Worm (Caenorhabditis elegans) whole organism, young adult: Measurements from ENCODE around the gene egl-26.
A peak's percentile ranks its signal among the peaks of the same experiment; 100 is the strongest.

Experiments used
- B0035.1 ChIP-seq: sonication (generic microtip); optimal IDR thresholded peaks from 2 replicates; lab custom pipeline; 2016; ENCODE audit warnings: missing genetic modification characterization, mild to moderate bottlenecking, missing compliant biosample characterization, missing genotype, missing genetic modification reagents
- B0336.3 ChIP-seq: fragments of 200-800 bp; sonication (Bioruptor generic); IDR thresholded peaks from 2 replicates; pipeline ENCODE4 v1.3.6; 2022; ENCODE audit warnings: missing genetic modification characterization, missing compliant biosample characterization
- D2030.7 ChIP-seq: fragments of 200-800 bp; sonication (Bioruptor generic); IDR thresholded peaks from 2 replicates; pipeline ENCODE4 v1.3.6; 2022; ENCODE audit warnings: missing genetic modification reagents, missing genetic modification characterization, missing compliant biosample characterization
- F33H1.4 ChIP-seq: fragments of 200-800 bp; sonication (Bioruptor generic); IDR thresholded peaks from 2 replicates; pipeline ENCODE4 v1.3.6; 2022; ENCODE audit warnings: missing genetic modification reagents, missing genetic modification characterization, missing compliant biosample characterization
- F39B2.1 ChIP-seq: fragments of 200-800 bp; sonication (Bioruptor generic); IDR thresholded peaks from 2 replicates; pipeline ENCODE4 v1.3.6; 2022; ENCODE audit warnings: missing genetic modification reagents, missing genetic modification characterization, missing compliant biosample characterization
- F57C9.4 ChIP-seq: sonication (generic microtip); optimal IDR thresholded peaks from 2 replicates; lab custom pipeline; 2017; ENCODE audit warnings: mild to moderate bottlenecking, missing genetic modification characterization, missing compliant biosample characterization
- K12H6.12 ChIP-seq: fragments of 200-800 bp; sonication (Bioruptor generic); optimal IDR thresholded peaks from 2 replicates; lab custom pipeline; 2018; ENCODE audit warnings: mild to moderate bottlenecking, missing genetic modification characterization, missing compliant biosample characterization
- Y79H2A.3 ChIP-seq: fragments of 200-800 bp; sonication (Bioruptor generic); conservative IDR thresholded peaks from 2 replicates; pipeline ENCODE4 v1.3.6; 2022; ENCODE audit warnings: missing genetic modification reagents, missing genetic modification characterization, missing compliant biosample characterization
- akir-1 ChIP-seq: fragments of 200-800 bp; sonication (Bioruptor generic); optimal IDR thresholded peaks from 2 replicates; lab custom pipeline; 2018; ENCODE audit warnings: mild to moderate bottlenecking, missing genetic modification characterization, moderate library complexity, missing compliant biosample characterization
- attf-5 ChIP-seq: fragments of 200-800 bp; sonication (Bioruptor generic); optimal IDR thresholded peaks from 2 replicates; lab custom pipeline; 2018; ENCODE audit warnings: mild to moderate bottlenecking, missing genetic modification characterization, missing compliant biosample characterization
- cebp-1 ChIP-seq, 2 experiments: fragments of 200-800 bp in 1 of 2; sonication (Bioruptor generic) in 1 of 2; sonication (generic microtip) in 1 of 2; IDR thresholded peaks in 1 of 2; optimal IDR thresholded peaks in 1 of 2; 2 replicates each; pipeline versions ENCODE4 v1.3.6 to Lab custom; 2017 to 2022; ENCODE audit warnings: missing compliant biosample characterization in 2 of 2, missing genetic modification characterization in 2 of 2, mild to moderate bottlenecking in 1 of 2, missing genetic modification reagents in 1 of 2, moderate library complexity in 1 of 2
- ceh-100 ChIP-seq: fragments of 200-800 bp; sonication (Bioruptor generic); IDR thresholded peaks from 2 replicates; pipeline ENCODE4 v1.3.6; 2022; ENCODE audit warnings: missing genetic modification reagents, missing genetic modification characterization, missing compliant biosample characterization
- ceh-27 ChIP-seq: fragments of 200-800 bp; sonication (Bioruptor generic); optimal IDR thresholded peaks from 2 replicates; lab custom pipeline; 2018; ENCODE audit warnings: mild to moderate bottlenecking, missing genetic modification characterization, moderate library complexity, missing compliant biosample characterization
- ceh-91 ChIP-seq: fragments of 200-800 bp; sonication (Bioruptor generic); IDR thresholded peaks from 2 replicates; pipeline ENCODE4 v1.3.6; 2022; ENCODE audit warnings: missing genetic modification reagents, missing genetic modification characterization, missing compliant biosample characterization
- chd-7 ChIP-seq: sonication (generic microtip); optimal IDR thresholded peaks from 2 replicates; lab custom pipeline; 2016; ENCODE audit warnings: mild to moderate bottlenecking, missing genetic modification characterization, moderate library complexity, missing compliant biosample characterization
- dox-1 ChIP-seq: fragments of 200-800 bp; sonication (Bioruptor generic); IDR thresholded peaks from 2 replicates; pipeline ENCODE4 v1.3.6; 2022; ENCODE audit warnings: missing genetic modification reagents, missing genetic modification characterization, missing compliant biosample characterization
- efl-1 ChIP-seq: fragments of 150-350 bp; optimal IDR thresholded peaks from 2 replicates; lab custom pipeline; 2014; ENCODE audit warnings: missing biosample characterization, missing genetic modification reagents, missing genetic modification characterization
- egl-18 ChIP-seq: fragments of 200-800 bp; sonication (Bioruptor generic); IDR thresholded peaks from 2 replicates; pipeline ENCODE4 v1.3.6; 2022; ENCODE audit warnings: missing genetic modification reagents, missing genetic modification characterization, missing compliant biosample characterization
- ets-4 ChIP-seq: fragments of 200-800 bp; sonication (Bioruptor generic); optimal IDR thresholded peaks from 2 replicates; lab custom pipeline; 2018; ENCODE audit warnings: mild to moderate bottlenecking, missing genetic modification characterization, missing compliant biosample characterization
- hmg-1.2 ChIP-seq: fragments of 200-800 bp; sonication (Bioruptor generic); IDR thresholded peaks from 2 replicates; pipeline ENCODE4 v1.3.6; 2022; ENCODE audit warnings: missing genetic modification reagents, missing genetic modification characterization, missing compliant biosample characterization
- let-607 ChIP-seq, 2 experiments: fragments of 200-800 bp in 1 of 2; sonication (Bioruptor generic) in 1 of 2; sonication (generic microtip) in 1 of 2; optimal IDR thresholded peaks; 2 replicates each; lab custom pipeline; 2016 to 2018; ENCODE audit warnings: mild to moderate bottlenecking in 2 of 2, missing compliant biosample characterization in 2 of 2, missing genetic modification characterization in 2 of 2, moderate library complexity in 2 of 2, missing genotype in 1 of 2
- lin-26 ChIP-seq: fragments of 200-800 bp; sonication (Bioruptor generic); IDR thresholded peaks from 2 replicates; pipeline ENCODE4 v1.3.6; 2022; ENCODE audit warnings: missing genetic modification reagents, missing genetic modification characterization, missing compliant biosample characterization
- lin-54 ChIP-seq: fragments of 200-800 bp; sonication (Bioruptor generic); optimal IDR thresholded peaks from 2 replicates; lab custom pipeline; 2018; ENCODE audit warnings: mild to moderate bottlenecking, missing genetic modification characterization, missing compliant biosample characterization
- lsy-27 ChIP-seq: sonication (generic microtip); optimal IDR thresholded peaks from 2 replicates; lab custom pipeline; 2017; ENCODE audit warnings: missing genetic modification characterization, mild to moderate bottlenecking, missing compliant biosample characterization, antibody characterized with exemption, missing genotype, borderline replicate concordance; ENCODE audit not compliant: insufficient read depth
- madf-3 ChIP-seq: fragments of 200-800 bp; sonication (Bioruptor generic); IDR thresholded peaks from 2 replicates; pipeline ENCODE4 v1.3.6; 2022; ENCODE audit warnings: missing genetic modification reagents, missing genetic modification characterization, missing compliant biosample characterization
- madf-6 ChIP-seq: fragments of 200-800 bp; sonication (Bioruptor generic); IDR thresholded peaks from 2 replicates; pipeline ENCODE4 v1.3.6; 2022; ENCODE audit warnings: missing genetic modification reagents, missing genetic modification characterization, missing compliant biosample characterization
- mes-4 ChIP-seq: sonication (generic microtip); optimal IDR thresholded peaks from 2 replicates; lab custom pipeline; 2016; ENCODE audit warnings: missing genotype, missing genetic modification characterization, missing compliant biosample characterization
- mxl-1 ChIP-seq: sonication (generic microtip); optimal IDR thresholded peaks from 2 replicates; lab custom pipeline; 2016; ENCODE audit warnings: missing genetic modification characterization, missing compliant biosample characterization
- nfya-1 ChIP-seq: sonication (generic microtip); optimal IDR thresholded peaks from 2 replicates; lab custom pipeline; 2017; ENCODE audit warnings: antibody characterized with exemption, missing compliant biosample characterization, missing genetic modification characterization, borderline replicate concordance; ENCODE audit not compliant: insufficient read depth
- nhr-179 ChIP-seq: sonication (generic microtip); optimal IDR thresholded peaks from 2 replicates; lab custom pipeline; 2016; ENCODE audit warnings: mild to moderate bottlenecking, missing genetic modification characterization, missing compliant biosample characterization
- nhr-80 ChIP-seq: sonication (generic microtip); optimal IDR thresholded peaks from 2 replicates; lab custom pipeline; 2016; ENCODE audit warnings: missing genetic modification characterization, missing compliant biosample characterization
- nhr-90 ChIP-seq: sonication (generic microtip); optimal IDR thresholded peaks from 2 replicates; lab custom pipeline; 2016; ENCODE audit warnings: missing genotype, mild to moderate bottlenecking, missing genetic modification characterization, missing compliant biosample characterization
- pbrm-1 ChIP-seq: fragments of 200-800 bp; sonication (Bioruptor generic); IDR thresholded peaks from 2 replicates; pipeline ENCODE4 v1.3.6; 2022; ENCODE audit warnings: missing genetic modification reagents, missing genetic modification characterization, missing compliant biosample characterization
- pha-4 ChIP-seq: fragments of 150-350 bp; sonication (generic microtip); optimal IDR thresholded peaks from 2 replicates; lab custom pipeline; 2014; ENCODE audit warnings: missing biosample characterization, missing genetic modification reagents, missing genetic modification characterization
- sea-2 ChIP-seq: fragments of 200-800 bp; sonication (Bioruptor generic); IDR thresholded peaks from 2 replicates; pipeline ENCODE4 v1.3.6; 2022; ENCODE audit warnings: missing genetic modification characterization, missing compliant biosample characterization
- snpc-1.3 ChIP-seq: sonication (generic microtip); optimal IDR thresholded peaks from 2 replicates; lab custom pipeline; 2017; ENCODE audit warnings: missing genetic modification characterization, mild to moderate bottlenecking, missing compliant biosample characterization, antibody characterized with exemption, moderate library complexity, missing genotype, missing genetic modification reagents; ENCODE audit not compliant: insufficient read depth
- unc-130 ChIP-seq: sonication (generic microtip); optimal IDR thresholded peaks from 2 replicates; lab custom pipeline; 2016; ENCODE audit warnings: missing genetic modification reagents, missing genetic modification characterization, missing compliant biosample characterization
- ztf-6 ChIP-seq: fragments of 200-800 bp; sonication (Bioruptor generic); IDR thresholded peaks from 2 replicates; pipeline ENCODE4 v1.3.6; 2022; ENCODE audit warnings: missing genetic modification reagents, missing genetic modification characterization, missing compliant biosample characterization

The egl-26 gene

DNA sequence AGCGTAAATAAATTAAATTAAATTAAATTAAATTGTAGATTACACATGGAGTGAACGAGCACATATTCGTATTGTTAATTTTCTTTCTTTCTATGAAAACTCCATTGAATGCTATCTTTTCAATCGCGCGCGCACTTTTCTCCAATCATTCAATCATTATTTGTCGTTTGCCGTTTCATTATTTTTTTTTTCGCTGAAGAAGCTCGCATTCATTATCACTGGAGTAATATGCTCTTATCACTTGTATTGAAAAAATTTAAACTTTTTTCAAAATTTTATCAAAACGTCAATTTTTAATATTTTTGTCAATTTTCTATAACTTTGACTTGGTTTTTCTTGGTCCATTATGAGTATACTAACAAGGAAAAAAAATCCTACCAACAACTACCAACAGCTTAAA is 4.0 kb upstream of the egl-26 start:
- TF ChIP-seq dox-1 = no peak
- peak; percentile 61 for TF ChIP-seq nhr-80

ce11 chrII:66322-66721 is 3.1 kb upstream of the egl-26 start:
- TF ChIP-seq nhr-90 (tag; lab: Kevin White, UChicago) (no peak), ets-4 (GFP tag; lab: Kevin White, UChicago) (no peak), unc-130 (GFP tag; lab: Kevin White, UChicago) (no peak), attf-5 (peak; percentile 34), nhr-179 (tag; lab: Kevin White, UChicago) (no peak), pbrm-1 (GFP tag; lab: Robert Waterston, UW) (no peak), madf-6 (GFP tag; lab: Robert Waterston, UW) (peak; percentile 39; the same call in 1 of the 2 replicates), cebp-1 (GFP tag; IDR thresholded peaks at IDR 0.05; lab: Robert Waterston, UW) (no peak), cebp-1 (tag; optimal IDR thresholded peaks at IDR 0.05; lab: Kevin White, UChicago) (peak; percentile 38), mes-4 (no peak), D2030.7 (GFP tag; lab: Robert Waterston, UW) (peak; percentile 47; the same call in 1 of the 2 replicates), hmg-1.2 (GFP tag; lab: Robert Waterston, UW) (peak; percentile 71; the same call in 1 of the 2 replicates), nhr-80 (peak; percentile 3), snpc-1.3 (tag; lab: Kevin White, UChicago) (no peak), madf-3 (0 out of 2 replicates have a peak, but pooled peaks have one; percentile 34), dox-1 (peak; percentile 44; the same call in 1 of the 2 replicates), efl-1 (GFP tag; lab: Kevin White, UChicago) (peak; percentile 51), F57C9.4 (no peak), Y79H2A.3 (GFP tag; lab: Robert Waterston, UW) (no peak), F39B2.1 (GFP tag; lab: Robert Waterston, UW) (no peak), sea-2 (GFP tag; lab: Robert Waterston, UW) (no peak), lin-26 (GFP tag; lab: Robert Waterston, UW) (peak; percentile 67; the same call in 1 of the 2 replicates), ceh-27 (GFP tag; lab: Kevin White, UChicago) (peak; percentile 0)

DNA sequence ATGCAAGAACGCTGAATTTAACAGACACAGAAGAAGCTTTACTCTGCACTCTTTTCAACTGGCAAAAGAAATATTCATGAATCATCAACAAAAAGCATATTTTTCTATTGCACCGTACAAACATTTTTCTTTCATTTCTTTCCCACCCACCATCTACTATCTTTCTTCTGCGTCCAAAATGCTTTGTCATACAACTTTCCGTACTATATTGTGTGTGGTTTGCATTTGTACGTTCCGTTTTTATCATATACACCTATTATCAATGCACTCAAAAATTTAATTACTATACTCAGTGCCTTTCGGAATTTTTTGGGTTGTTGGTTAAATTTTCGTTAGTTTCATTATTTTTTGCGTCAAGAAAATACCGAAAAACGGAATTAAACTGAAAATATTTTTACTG is 1.8 kb upstream of the egl-26 start:
- TF ChIP-seq K12H6.12 (tag; lab: Kevin White, UChicago) (no peak), akir-1 (no peak), ceh-100 (GFP tag; lab: Robert Waterston, UW) (no peak), dox-1 (no peak), let-607 (tag; optimal IDR thresholded peaks at IDR 0.05; lab: Kevin White, UChicago) (no peak), chd-7 (tag; lab: Kevin White, UChicago) (no peak), B0035.1 (tag; lab: Kevin White, UChicago) (no peak), F33H1.4 (GFP tag; lab: Robert Waterston, UW) (no peak), lin-26 (GFP tag; lab: Robert Waterston, UW) (no peak), hmg-1.2 (GFP tag; lab: Robert Waterston, UW) (no peak), nfya-1 (tag; lab: Kevin White, UChicago) (no peak), egl-18 (GFP tag; lab: Robert Waterston, UW) (no peak), mxl-1 (tag; lab: Kevin White, UChicago) (no peak), B0336.3 (GFP tag; lab: Robert Waterston, UW) (no peak), ztf-6 (GFP tag; lab: Robert Waterston, UW) (no peak), pha-4 (tag; lab: Kevin White, UChicago) (no peak), lin-54 (GFP tag; lab: Kevin White, UChicago) (no peak), ceh-91 (GFP tag; lab: Robert Waterston, UW) (no peak), lsy-27 (tag; lab: Kevin White, UChicago) (no peak)
